Worm (Caenorhabditis elegans) whole organism, L1 larva: ENCODE results near the gene bca-1.

Source experiments
- alr-1 ChIP-seq: fragments of 200-800 bp; sonication (Bioruptor generic); optimal IDR thresholded peaks from 2 replicates; lab custom pipeline; 2018; ENCODE audit warnings: borderline replicate concordance, mild to moderate bottlenecking, missing genetic modification characterization, missing compliant biosample characterization
- fos-1 ChIP-seq: fragments of 150-350 bp; optimal IDR thresholded peaks from 2 replicates; lab custom pipeline; 2014; ENCODE audit warnings: missing biosample characterization, missing genetic modification characterization
- mep-1 ChIP-seq: fragments of 150-350 bp; optimal IDR thresholded peaks from 2 replicates; lab custom pipeline; 2014; ENCODE audit warnings: missing biosample characterization, missing genetic modification characterization
- nhr-20 ChIP-seq: sonication (generic microtip); optimal IDR thresholded peaks from 2 replicates; lab custom pipeline; 2016; ENCODE audit warnings: mild to moderate bottlenecking, missing genetic modification characterization, missing compliant biosample characterization
- nhr-237 ChIP-seq: fragments of 150-350 bp; optimal IDR thresholded peaks from 2 replicates; lab custom pipeline; 2014; ENCODE audit warnings: missing biosample characterization, missing genetic modification characterization
- nhr-28 ChIP-seq: fragments of 150-350 bp; optimal IDR thresholded peaks from 2 replicates; lab custom pipeline; 2014; ENCODE audit warnings: missing biosample characterization, missing genetic modification characterization
- nhr-76 ChIP-seq: sonication (generic microtip); optimal IDR thresholded peaks from 2 replicates; lab custom pipeline; 2017; ENCODE audit warnings: missing biosample characterization, missing genetic modification characterization
- skn-1 ChIP-seq: fragments of 150-350 bp; optimal IDR thresholded peaks from 2 replicates; lab custom pipeline; 2014; ENCODE audit warnings: missing biosample characterization, missing genetic modification characterization
- unc-62 ChIP-seq: fragments of 150-350 bp; optimal IDR thresholded peaks from 2 replicates; lab custom pipeline; 2014; ENCODE audit warnings: missing biosample characterization, missing genetic modification reagents, missing genetic modification characterization
- zag-1 ChIP-seq: fragments of 150-350 bp; optimal IDR thresholded peaks from 2 replicates; lab custom pipeline; 2014; ENCODE audit warnings: missing biosample characterization, missing genetic modification characterization

DNA sequence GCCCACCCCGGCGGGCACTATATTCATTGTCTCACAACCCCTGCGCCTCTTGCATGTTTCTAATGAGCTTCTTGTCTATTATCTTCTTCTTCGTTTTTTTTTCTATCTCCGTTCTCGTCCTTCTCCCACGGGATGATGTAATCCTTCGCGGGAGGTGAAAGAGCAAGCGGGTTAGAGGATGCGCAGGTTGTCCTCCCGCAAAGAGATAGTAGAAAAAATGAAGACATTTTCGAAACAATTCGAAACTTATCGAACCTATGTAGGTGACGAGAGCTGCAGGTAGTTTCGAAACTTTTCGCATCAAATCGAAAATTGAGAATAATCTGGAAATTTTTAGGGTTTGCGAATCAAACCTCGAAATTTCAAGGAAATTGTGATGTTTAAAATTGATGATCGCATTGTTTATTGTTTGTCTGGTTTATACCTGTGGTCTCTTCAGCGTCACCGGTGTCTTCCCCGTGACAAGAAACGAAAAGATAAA is 45.8 kb upstream of the bca-1 start:
- TF ChIP-seq skn-1 (tag; lab: Kevin White, UChicago) (peak; percentile 33), zag-1 (no peak), nhr-20 (peak; percentile 84), alr-1 (tag; lab: Kevin White, UChicago) (no peak), unc-62 (GFP tag; lab: Kevin White, UChicago) (no peak), nhr-28 (tag; lab: Kevin White, UChicago) (no peak), mep-1 (tag; lab: Kevin White, UChicago) (peak; percentile 84), fos-1 (tag; lab: Kevin White, UChicago) (no peak), nhr-237 (tag; lab: Kevin White, UChicago) (peak; percentile 15), nhr-76 (tag; lab: Kevin White, UChicago) (no peak)
